Fruit fly (Drosophila melanogaster): ENCODE data around the gene Atg8a.
A peak's percentile ranks its signal among the peaks of the same experiment; 100 is the strongest.

Gene Atg8a

DNA sequence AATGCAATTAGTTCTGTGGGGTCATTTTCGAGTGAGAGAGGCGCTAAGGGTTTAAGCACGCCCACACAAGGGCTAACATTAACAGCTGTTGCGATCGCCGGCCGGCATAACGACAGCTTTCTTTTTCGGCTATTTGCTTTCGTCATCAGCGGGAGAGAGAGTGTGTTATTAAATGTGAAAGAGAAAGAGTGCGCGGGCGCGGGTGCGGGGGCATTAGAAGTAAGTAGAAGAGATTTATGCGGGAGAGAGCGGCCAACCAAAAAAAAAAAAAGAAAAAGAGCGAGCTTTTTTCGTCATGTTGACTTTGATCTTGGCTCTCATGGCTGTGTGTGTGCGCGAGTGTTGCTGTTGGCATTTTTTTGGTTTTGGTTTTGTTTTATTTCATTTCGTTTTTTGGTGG, 46.0 kb upstream of the Atg8a start (continued):
- TF ChIP-seq crol (GFP tag; IDR thresholded peaks at IDR 0.05) (peak; percentile 96), ERR (GFP tag; optimal IDR thresholded peaks at IDR 0.05) (no peak), CG34224 (GFP tag; IDR thresholded peaks at IDR 0.05; ENCODE audit: partially characterized antibody) (peak; percentile 14; the same call in 1 of the 3 replicates), CG5953 (GFP tag; IDR thresholded peaks at IDR 0.05) (0 out of 2 replicates have a peak, but pooled peaks have one; percentile 27), row (GFP tag; IDR thresholded peaks at IDR 0.05) (no peak), crp (GFP tag; optimal IDR thresholded peaks at IDR 0.05) (peak in 1 of 2 experiments; percentile 59), chinmo (GFP tag; IDR thresholded peaks at IDR 0.05; ENCODE audit: partially characterized antibody) (peak; percentile 73; the same call in 1 of the 4 replicates), Pdp1 (GFP tag; optimal IDR thresholded peaks at IDR 0.05) (peak in 1 of 2 experiments; percentile 57), sens-2 (GFP tag; IDR thresholded peaks at IDR 0.05) (peak; percentile 47; the same call in 1 of the 2 replicates), cg (GFP tag; optimal IDR thresholded peaks at IDR 0.05) (peak; percentile 23), ATbp (GFP tag; optimal IDR thresholded peaks at IDR 0.05) (peak; percentile 19), HLHmδ (GFP tag; optimal IDR thresholded peaks at IDR 0.05) (peak; percentile 28), YL-1 (GFP tag; optimal IDR thresholded peaks at IDR 0.05) (no peak), CG1602 (GFP tag; optimal IDR thresholded peaks at IDR 0.05) (no peak)

DNA sequence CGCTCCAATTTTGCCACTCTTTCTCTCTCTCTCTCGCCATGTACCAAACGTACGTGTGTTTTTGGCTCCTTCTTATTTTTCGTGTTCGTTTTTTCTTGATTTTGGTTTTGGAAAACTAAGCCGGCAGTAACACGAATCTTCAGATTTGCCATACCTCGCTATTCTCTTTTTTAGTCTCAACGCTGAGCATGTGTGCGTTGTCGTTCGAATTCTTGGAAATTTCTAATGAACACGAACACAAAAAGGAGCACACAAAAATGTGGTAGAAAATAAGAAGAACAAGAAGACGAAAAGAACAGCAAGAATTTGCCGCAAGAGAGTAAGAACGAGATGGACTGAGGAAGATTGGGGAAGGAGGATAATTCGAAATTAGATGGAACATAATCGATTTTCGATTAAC, 40.5 kb upstream of the Atg8a start:
- TF ChIP-seq pros (GFP tag; optimal IDR thresholded peaks at IDR 0.05) (peak; percentile 86), Lpt (GFP tag; optimal IDR thresholded peaks at IDR 0.05) (no peak), Stat92E (GFP tag; optimal IDR thresholded peaks at IDR 0.05) (peak in 1 of 3 experiments; percentile 96), CG6175 (GFP tag; IDR thresholded peaks at IDR 0.05) (no peak), CG17912 (GFP tag; optimal IDR thresholded peaks at IDR 0.05) (no peak), psq (GFP tag; optimal IDR thresholded peaks at IDR 0.05) (peak; percentile 33), stwl (tag; optimal IDR thresholded peaks at IDR 0.05) (peak; percentile 8), CG17385 (GFP tag; optimal IDR thresholded peaks at IDR 0.05) (peak; percentile 33), twi (tag; optimal IDR thresholded peaks at IDR 0.05) (peak; percentile 29), cg (GFP tag; optimal IDR thresholded peaks at IDR 0.05) (peak; percentile 30)

DNA sequence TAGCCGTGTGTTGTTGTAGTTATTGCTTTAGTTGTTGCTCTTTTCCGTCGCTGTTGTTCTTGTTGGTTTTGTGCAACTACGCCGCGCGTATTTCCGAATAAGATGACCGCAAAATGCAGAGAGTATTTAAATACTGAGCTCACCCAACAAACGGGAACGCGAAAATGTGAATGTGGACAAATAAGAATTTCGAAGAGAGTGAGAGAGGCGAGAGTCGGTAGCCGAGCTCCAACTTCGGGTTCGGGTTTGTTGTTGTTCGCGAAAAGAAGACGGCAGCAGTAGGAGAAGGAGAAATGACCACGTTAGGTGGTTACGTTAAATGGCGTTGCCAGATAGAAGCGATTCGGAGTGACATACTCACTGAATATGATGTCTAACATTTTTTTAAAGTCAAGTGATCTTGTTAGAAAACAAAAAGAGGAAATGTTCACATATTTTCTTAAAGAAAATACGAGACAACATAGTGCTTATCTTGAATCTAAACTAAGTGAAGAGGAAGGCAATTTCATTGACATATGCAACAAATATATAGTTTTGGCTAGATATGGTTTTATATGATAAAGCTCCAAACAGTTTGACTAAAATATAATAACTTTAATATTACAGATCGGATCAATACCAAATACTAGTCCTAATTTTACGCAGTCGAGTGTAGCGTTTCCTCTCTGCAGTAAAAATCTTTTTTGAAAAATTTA, 38.7 kb upstream of the Atg8a start:
- TF ChIP-seq CG12659 (GFP tag; optimal IDR thresholded peaks at IDR 0.05), result peak; percentile 0
- no peak for TF ChIP-seq CG31388 (GFP tag; optimal IDR thresholded peaks at IDR 0.05)
- TF ChIP-seq Hr51 (GFP tag; optimal IDR thresholded peaks at IDR 0.05), result peak in 1 of 2 experiments; percentile 11
- TF ChIP-seq CG5953 (GFP tag; IDR thresholded peaks at IDR 0.05), result no peak
- no peak for TF ChIP-seq Sry-δ (GFP tag; optimal IDR thresholded peaks at IDR 0.05)
- TF ChIP-seq CG2712 (tag; optimal IDR thresholded peaks at IDR 0.05), result peak; percentile 13
- TF ChIP-seq CG7271 (tag; optimal IDR thresholded peaks at IDR 0.05), result no peak
- TF ChIP-seq CG7987 (GFP tag; optimal IDR thresholded peaks at IDR 0.05), result peak; percentile 6
- TF ChIP-seq E2f2 (GFP tag; IDR thresholded peaks at IDR 0.05), result 0 out of 2 replicates have a peak, but pooled peaks have one; percentile 15
- TF ChIP-seq dati (GFP tag; IDR thresholded peaks at IDR 0.05), result no peak
- peak; percentile 19 for TF ChIP-seq pzg (GFP tag; optimal IDR thresholded peaks at IDR 0.05)
- TF ChIP-seq HLH3B (GFP tag; IDR thresholded peaks at IDR 0.05), result no peak
- no peak for TF ChIP-seq kah (GFP tag; optimal IDR thresholded peaks at IDR 0.05)
- TF ChIP-seq CG4360 (GFP tag; IDR thresholded peaks at IDR 0.05), result 0 out of 2 replicates have a peak, but pooled peaks have one; percentile 53
- peak; percentile 51 for TF ChIP-seq sens (GFP tag)
- no peak for TF ChIP-seq CG3838 (GFP tag; optimal IDR thresholded peaks at IDR 0.05)
- TF ChIP-seq chinmo (GFP tag; IDR thresholded peaks at IDR 0.05; ENCODE audit: partially characterized antibody), result peak; percentile 74; the same call in 2 of the 4 replicates
- TF ChIP-seq CG8290 (GFP tag; optimal IDR thresholded peaks at IDR 0.05), result no peak
- TF ChIP-seq CG8290 (tag; optimal IDR thresholded peaks at IDR 0.05), result peak in 1 of 2 experiments; percentile 26
- peak; percentile 1 for TF ChIP-seq stwl (tag; optimal IDR thresholded peaks at IDR 0.05)
- no peak for TF ChIP-seq Sox100B (GFP tag; optimal IDR thresholded peaks at IDR 0.05)
- peak; percentile 84 for TF ChIP-seq CG12769 (tag; optimal IDR thresholded peaks at IDR 0.05)
- peak; percentile 33 for TF ChIP-seq CG18599 (GFP tag; optimal IDR thresholded peaks at IDR 0.05)
- TF ChIP-seq stc (GFP tag; IDR thresholded peaks at IDR 0.05), result peak; percentile 9; the same call in 1 of the 2 replicates
- TF ChIP-seq lab (GFP tag; optimal IDR thresholded peaks at IDR 0.05), result peak; percentile 6
